Worm (Caenorhabditis elegans) whole organism, mixed stage, embryonic: ENCODE measurements around the gene nlp-1.

Experiments
- ces-1 ChIP-seq: fragments of 150-350 bp; optimal IDR thresholded peaks from 2 replicates; lab custom pipeline; 2014; ENCODE audit warnings: missing biosample characterization, missing genetic modification reagents, missing genetic modification characterization
- elt-3 ChIP-seq: fragments of 150-350 bp; optimal IDR thresholded peaks from 2 replicates; lab custom pipeline; 2014; ENCODE audit warnings: missing biosample characterization, missing genetic modification characterization
- ham-2 ChIP-seq: fragments of 200-800 bp; sonication (Bioruptor generic); optimal IDR thresholded peaks from 2 replicates; lab custom pipeline; 2018; ENCODE audit warnings: mild to moderate bottlenecking, missing genetic modification characterization, missing compliant biosample characterization
- lsy-2 ChIP-seq: fragments of 150-350 bp; optimal IDR thresholded peaks from 2 replicates; lab custom pipeline; 2014; ENCODE audit warnings: missing biosample characterization, missing genetic modification characterization
- nhr-12 ChIP-seq: fragments of 150-350 bp; optimal IDR thresholded peaks from 2 replicates; lab custom pipeline; 2014; ENCODE audit warnings: missing biosample characterization, missing genetic modification characterization
- nhr-237 ChIP-seq: fragments of 150-350 bp; optimal IDR thresholded peaks from 2 replicates; lab custom pipeline; 2014; ENCODE audit warnings: missing biosample characterization, missing genetic modification characterization
- nhr-28 ChIP-seq: fragments of 150-350 bp; optimal IDR thresholded peaks from 2 replicates; lab custom pipeline; 2014; ENCODE audit warnings: missing biosample characterization, missing genetic modification characterization
- pha-4 ChIP-seq: fragments of 150-350 bp; optimal IDR thresholded peaks from 2 replicates; lab custom pipeline; 2018; ENCODE audit warnings: missing biosample characterization, missing genetic modification reagents, missing genetic modification characterization
- sem-2 ChIP-seq: fragments of 200-800 bp; sonication (Bioruptor generic); optimal IDR thresholded peaks from 2 replicates; lab custom pipeline; 2018; ENCODE audit warnings: mild to moderate bottlenecking, missing genetic modification characterization, missing compliant biosample characterization
- snpc-4 ChIP-seq: fragments of 150-350 bp; optimal IDR thresholded peaks from 2 replicates; lab custom pipeline; 2014; ENCODE audit warnings: missing biosample characterization, missing genetic modification characterization
- tbx-8 ChIP-seq: fragments of 200-800 bp; sonication (Bioruptor generic); optimal IDR thresholded peaks from 2 replicates; lab custom pipeline; 2018; ENCODE audit warnings: mild to moderate bottlenecking, missing genetic modification characterization, moderate library complexity, missing compliant biosample characterization
- unc-120 ChIP-seq: sonication (generic microtip); optimal IDR thresholded peaks from 2 replicates; lab custom pipeline; 2017; ENCODE audit warnings: missing genetic modification characterization, missing compliant biosample characterization; ENCODE audit not compliant: poor library complexity, severe bottlenecking
- unc-39 ChIP-seq: fragments of 150-350 bp; optimal IDR thresholded peaks from 2 replicates; lab custom pipeline; 2014; ENCODE audit warnings: missing biosample characterization, missing genetic modification characterization
- unc-62 ChIP-seq: fragments of 150-350 bp; optimal IDR thresholded peaks from 2 replicates; lab custom pipeline; 2014; ENCODE audit warnings: missing biosample characterization, missing genetic modification reagents, missing genetic modification characterization

ce11 chrX:3759820-3760219 lies 32.4 kb downstream of the nlp-1 start:
- TF ChIP-seq snpc-4 (tag; lab: Kevin White, UChicago) (no peak), sem-2 (GFP tag; lab: Kevin White, UChicago) (no peak), ces-1 (GFP tag; lab: Kevin White, UChicago) (no peak), nhr-28 (tag; lab: Kevin White, UChicago) (no peak), nhr-237 (tag; lab: Kevin White, UChicago) (no peak), unc-62 (GFP tag; lab: Kevin White, UChicago) (no peak), elt-3 (no peak), unc-39 (tag; lab: Kevin White, UChicago) (no peak), lsy-2 (tag; lab: Kevin White, UChicago) (no peak), ham-2 (GFP tag; lab: Kevin White, UChicago) (no peak), unc-120 (tag; lab: Kevin White, UChicago) (no peak), tbx-8 (GFP tag; lab: Kevin White, UChicago) (no peak), nhr-12 (no peak), pha-4 (tag; lab: Kevin White, UChicago) (no peak)
